Fruit fly (Drosophila melanogaster): Measurements from ENCODE around the gene sxe2.

dm6 chr3R:16038049-16038448 is 45.6 kb upstream of the sxe2 start:
- no peak for TF ChIP-seq Eip75B (GFP tag; optimal IDR thresholded peaks at IDR 0.05)
- TF ChIP-seq CG11902 (GFP tag; optimal IDR thresholded peaks at IDR 0.05), result no peak
- TF ChIP-seq CG1621 (tag; optimal IDR thresholded peaks at IDR 0.05), result peak; percentile 32
- TF ChIP-seq achi (GFP tag; optimal IDR thresholded peaks at IDR 0.05), result no peak
- TF ChIP-seq Gug (GFP tag; IDR thresholded peaks at IDR 0.05), result no peak
- no peak for TF ChIP-seq CG31627 (GFP tag; optimal IDR thresholded peaks at IDR 0.05)
- no peak for TF ChIP-seq Sox102F (GFP tag; optimal IDR thresholded peaks at IDR 0.05)
- TF ChIP-seq Sox14 (GFP tag; optimal IDR thresholded peaks at IDR 0.05), result no peak
- TF ChIP-seq CG32006 (GFP tag; optimal IDR thresholded peaks at IDR 0.05), result no peak
- no peak for TF ChIP-seq CG16779 (tag; optimal IDR thresholded peaks at IDR 0.05)
